Fruit fly (Drosophila melanogaster): ENCODE measurements around the gene CG9917.

The CG9917 gene

dm6 chrX:16279340-16279941 is 43.6 kb downstream of the CG9917 start (continued):
- peak; percentile 75 for TF ChIP-seq nom (GFP tag; optimal IDR thresholded peaks at IDR 0.05)
- no peak for TF ChIP-seq prd (optimal IDR thresholded peaks at IDR 0.05)
- TF ChIP-seq prd (GFP tag; IDR thresholded peaks at IDR 0.05): peak; percentile 95
- peak; percentile 75 for TF ChIP-seq CG2712 (tag; optimal IDR thresholded peaks at IDR 0.05)
- peak; percentile 63 for TF ChIP-seq eyg (GFP tag; optimal IDR thresholded peaks at IDR 0.05)
- TF ChIP-seq CG7786 (GFP tag; optimal IDR thresholded peaks at IDR 0.05): peak; percentile 71
- peak; percentile 39 for TF ChIP-seq da (GFP tag; optimal IDR thresholded peaks at IDR 0.05)
- no peak for TF ChIP-seq Dp (GFP tag; optimal IDR thresholded peaks at IDR 0.05)
- TF ChIP-seq CG6791 (GFP tag; IDR thresholded peaks at IDR 0.05; ENCODE audit: partially characterized antibody): 0 out of 3 replicates have a peak, but pooled peaks have one; percentile 35
- TF ChIP-seq sens (GFP tag): peak; percentile 99
- TF ChIP-seq hb (GFP tag; IDR thresholded peaks at IDR 0.05; ENCODE audit: partially characterized antibody): no peak
- TF ChIP-seq Atf3 (GFP tag; optimal IDR thresholded peaks at IDR 0.05): peak; percentile 73
- TF ChIP-seq ash1 (GFP tag; optimal IDR thresholded peaks at IDR 0.05): peak; percentile 39
- TF ChIP-seq CG17829 (tag; optimal IDR thresholded peaks at IDR 0.05): peak; percentile 59
- TF ChIP-seq CG11696 (GFP tag; IDR thresholded peaks at IDR 0.05): peak; percentile 79
- TF ChIP-seq lmd (GFP tag; IDR thresholded peaks at IDR 0.05): peak; percentile 94
- peak; percentile 71 for TF ChIP-seq tio (GFP tag; optimal IDR thresholded peaks at IDR 0.05)
- TF ChIP-seq CG31365 (tag; optimal IDR thresholded peaks at IDR 0.05): peak; percentile 10
- peak; percentile 58 for TF ChIP-seq Six4 (GFP tag; optimal IDR thresholded peaks at IDR 0.05)
- TF ChIP-seq CG2129 (GFP tag; IDR thresholded peaks at IDR 0.05; ENCODE audit: partially characterized antibody): no peak
- no peak for TF ChIP-seq CG7963 (GFP tag; IDR thresholded peaks at IDR 0.05; ENCODE audit: partially characterized antibody)
- peak; percentile 87 for TF ChIP-seq CG14050 (GFP tag; IDR thresholded peaks at IDR 0.05)
- TF ChIP-seq CoRest (tag; optimal IDR thresholded peaks at IDR 0.05): peak; percentile 77
- peak; percentile 74 to 94 for TF ChIP-seq Pdp1 (GFP tag; optimal IDR thresholded peaks at IDR 0.05)
- peak; percentile 68 for TF ChIP-seq Usf (GFP tag; optimal IDR thresholded peaks at IDR 0.05)
- TF ChIP-seq Chrac-16 (GFP tag; optimal IDR thresholded peaks at IDR 0.05): peak; percentile 74
- TF ChIP-seq Rfx (GFP tag; IDR thresholded peaks at IDR 0.05): peak; percentile 94
- TF ChIP-seq vfl (GFP tag; optimal IDR thresholded peaks at IDR 0.05): peak; percentile 56
- TF ChIP-seq Dll (GFP tag; IDR thresholded peaks at IDR 0.05; ENCODE audit: partially characterized antibody): no peak
- TF ChIP-seq jing (GFP tag; optimal IDR thresholded peaks at IDR 0.05): peak; percentile 70
- peak; percentile 61 for TF ChIP-seq D19B (GFP tag; optimal IDR thresholded peaks at IDR 0.05)
- TF ChIP-seq ATbp (GFP tag; optimal IDR thresholded peaks at IDR 0.05): peak; percentile 81
- peak; percentile 75 for TF ChIP-seq Fer3 (tag; optimal IDR thresholded peaks at IDR 0.05)
- peak; percentile 46 for TF ChIP-seq CG12391 (tag; optimal IDR thresholded peaks at IDR 0.05)
- TF ChIP-seq Nf-YA (GFP tag; IDR thresholded peaks at IDR 0.05): peak; percentile 79
- TF ChIP-seq Abd-B (GFP tag; optimal IDR thresholded peaks at IDR 0.05): peak; percentile 81
- peak; percentile 72 for TF ChIP-seq luna (GFP tag; optimal IDR thresholded peaks at IDR 0.05)
- no peak for TF ChIP-seq Spps (tag; optimal IDR thresholded peaks at IDR 0.05)
- TF ChIP-seq GATAe (GFP tag; conservative IDR thresholded peaks at IDR 0.05): no peak
- TF ChIP-seq gsb-n (tag; optimal IDR thresholded peaks at IDR 0.05): peak; percentile 37
- no peak for TF ChIP-seq h (optimal IDR thresholded peaks at IDR 0.05)
- no peak for TF ChIP-seq corto (GFP tag; optimal IDR thresholded peaks at IDR 0.05)
- peak; percentile 94 for TF ChIP-seq pnt (GFP tag; optimal IDR thresholded peaks at IDR 0.05)
- peak; percentile 66 for TF ChIP-seq Ravus (GFP tag; IDR thresholded peaks at IDR 0.05)
- peak; percentile 88 for TF ChIP-seq B-H1 (GFP tag; IDR thresholded peaks at IDR 0.05)
- peak; percentile 4 for TF ChIP-seq ftz-f1 (GFP tag; optimal IDR thresholded peaks at IDR 0.05)
- TF ChIP-seq amos (GFP tag; IDR thresholded peaks at IDR 0.05; ENCODE audit: partially characterized antibody): peak; percentile 54
- TF ChIP-seq D (optimal IDR thresholded peaks at IDR 0.05): no peak
- peak; percentile 70 for TF ChIP-seq D (GFP tag; optimal IDR thresholded peaks at IDR 0.05)
- no peak for TF ChIP-seq Dref (GFP tag; IDR thresholded peaks at IDR 0.05)
- peak; percentile 17 for TF ChIP-seq CG7556 (GFP tag; optimal IDR thresholded peaks at IDR 0.05)
